Fruit fly (Drosophila melanogaster) S2 (cell line): Measurements from ENCODE around the gene His3.3A.

Experiments used
- CG8478 ChIP-seq: fragments of >200 bp; optimal IDR thresholded peaks from 2 replicates; lab custom pipeline; 2018
- CTCF ChIP-seq, 2 experiments: fragments of >200 bp; optimal IDR thresholded peaks; 2 replicates each; lab custom pipeline; 2018

- TF ChIP-seq CG8478 (no peak), CTCF (optimal IDR thresholded peaks at IDR 0.05; lab: Kevin White, UChicago) (no peak)
Measured at dm6 chr2L:5088649-5089270, 33.9 kb downstream of the His3.3A start.
